Fruit fly (Drosophila melanogaster) whole organism, embryonic: ENCODE results near the gene SMSr.

Source experiments
- CG10321 ChIP-seq: fragments of 200-800 bp; sonication (Bioruptor generic); IDR thresholded peaks from 2 replicates; pipeline ENCODE4 v1.3.6; 2022; ENCODE audit warnings: missing biosample characterization, missing genetic modification characterization
- CG2116 ChIP-seq: fragments of 200-800 bp; sonication (Bioruptor generic); optimal IDR thresholded peaks from 3 replicates; lab custom pipeline; 2018; ENCODE audit warnings: missing biosample characterization, mild to moderate bottlenecking, missing genetic modification characterization
- CG3995 ChIP-seq: fragments of 200-800 bp; sonication (Bioruptor generic); optimal IDR thresholded peaks from 3 replicates; lab custom pipeline; 2016; ENCODE audit warnings: missing biosample characterization, missing genetic modification characterization
- CG7556 ChIP-seq: fragments of 200-800 bp; sonication (Bioruptor generic); optimal IDR thresholded peaks from 2 replicates; lab custom pipeline; 2017; ENCODE audit warnings: missing biosample characterization, mild to moderate bottlenecking, missing genetic modification characterization
- Dad ChIP-seq: fragments of 200-800 bp; sonication (Bioruptor generic); optimal IDR thresholded peaks from 3 replicates; lab custom pipeline; 2016; ENCODE audit warnings: missing biosample characterization, missing genetic modification characterization
- Gug ChIP-seq: fragments of 200-800 bp; sonication (Bioruptor generic); IDR thresholded peaks from 4 replicates; pipeline ENCODE4 v1.3.6; 2022; ENCODE audit warnings: missing biosample characterization, missing genetic modification characterization
- Sry-β ChIP-seq: fragments of 200-800 bp; sonication (Bioruptor generic); optimal IDR thresholded peaks from 2 replicates; lab custom pipeline; 2018; ENCODE audit warnings: missing biosample characterization, mild to moderate bottlenecking, missing genetic modification characterization, moderate library complexity
- Trl ChIP-seq, 3 experiments: fragments of >200 bp in 2 of 3; fragments of 200-800 bp in 1 of 3; sonication (Bioruptor generic) in 1 of 3; optimal IDR thresholded peaks; 2 replicates in 1 of 3; 3 replicates in 2 of 3; lab custom pipeline; 2016 to 2017; ENCODE audit warnings: missing biosample characterization in 1 of 3, missing genetic modification characterization in 1 of 3
- Usf ChIP-seq: fragments of 200-800 bp; sonication (Bioruptor generic); optimal IDR thresholded peaks from 2 replicates; lab custom pipeline; 2017; ENCODE audit warnings: missing genotype, missing biosample characterization, missing genetic modification characterization
- ara ChIP-seq: fragments of 200-800 bp; sonication (Bioruptor generic); IDR thresholded peaks from 2 replicates; pipeline ENCODE4 v1.3.6; 2022; ENCODE audit warnings: missing biosample characterization, missing genetic modification characterization
- disco-r ChIP-seq: fragments of 200-800 bp; sonication (Bioruptor generic); optimal IDR thresholded peaks from 2 replicates; lab custom pipeline; 2016; ENCODE audit warnings: missing biosample characterization, missing genetic modification characterization
- h ChIP-seq: fragments of >200 bp; optimal IDR thresholded peaks from 2 replicates; lab custom pipeline; 2017
- kay ChIP-seq: fragments of 200-800 bp; sonication (Bioruptor generic); optimal IDR thresholded peaks from 2 replicates; lab custom pipeline; 2016; ENCODE audit warnings: missing biosample characterization, missing genetic modification characterization
- sens ChIP-seq: fragments of 200-800 bp; sonication (Bioruptor generic); peaks from one replicate; lab custom pipeline; 2016; ENCODE audit warnings: missing biosample characterization, missing genetic modification characterization

DNA sequence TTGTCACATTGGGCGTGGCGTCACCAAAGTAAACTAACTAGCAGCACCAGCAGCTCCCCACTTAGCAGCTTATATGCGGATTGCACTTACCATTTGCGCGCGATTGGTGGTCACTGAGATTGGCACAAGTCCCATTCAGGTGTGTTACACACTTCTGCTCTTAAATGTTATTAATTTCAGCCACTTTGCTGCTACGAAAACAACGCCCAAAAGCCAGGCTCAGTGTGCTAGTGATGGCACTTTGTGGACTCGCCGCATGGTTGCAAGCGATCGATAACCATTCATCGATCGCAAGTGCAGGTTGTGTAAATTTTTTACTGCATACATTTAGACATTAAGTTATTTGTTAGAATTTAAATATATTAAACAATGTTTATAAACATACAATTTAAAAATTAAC, 46.3 kb downstream of the SMSr start, which contains the start of the genes wrm1 and wrm2:
- no peak for TF ChIP-seq h (lab: Kevin White, UChicago)
- TF ChIP-seq Gug, result no peak
- TF ChIP-seq CG10321, result no peak
- TF ChIP-seq CG7556, result no peak
- TF ChIP-seq CG3995 (GFP tag; lab: Kevin White, UChicago), result no peak
- TF ChIP-seq Dad (GFP tag; lab: Kevin White, UChicago), result no peak
- TF ChIP-seq CG2116 (GFP tag; lab: Kevin White, UChicago), result peak; percentile 99
- no peak for TF ChIP-seq Trl (optimal IDR thresholded peaks at IDR 0.05; lab: Kevin White, UChicago)
- no peak for TF ChIP-seq Trl (GFP tag; optimal IDR thresholded peaks at IDR 0.05; lab: Kevin White, UChicago)
- TF ChIP-seq sens (GFP tag; lab: Kevin White, UChicago), result no peak
- no peak for TF ChIP-seq Usf (GFP tag; lab: Kevin White, UChicago)
- no peak for TF ChIP-seq disco-r (GFP tag; lab: Kevin White, UChicago)
- TF ChIP-seq Sry-β (GFP tag; lab: Kevin White, UChicago), result no peak
- TF ChIP-seq kay, result no peak
- TF ChIP-seq ara, result no peak
